Worm (Caenorhabditis elegans) whole organism, early embryonic: ENCODE measurements around the gene F22E5.23.

Source experiments
- ama-1 ChIP-seq: fragments of 150-350 bp; optimal IDR thresholded peaks from 2 replicates; lab custom pipeline; 2014
- flt-1 ChIP-seq: fragments of 200-800 bp; sonication (Bioruptor generic); IDR thresholded peaks from 2 replicates; pipeline ENCODE4 v1.3.6; 2022; ENCODE audit warnings: missing genetic modification characterization, missing compliant biosample characterization
- pes-1 ChIP-seq: fragments of 200-800 bp; sonication (Bioruptor generic); IDR thresholded peaks from 2 replicates; pipeline ENCODE4 v1.3.6; 2022; ENCODE audit warnings: missing genetic modification reagents, missing genetic modification characterization, missing compliant biosample characterization
- tra-4 ChIP-seq: sonication (generic microtip); optimal IDR thresholded peaks from 2 replicates; lab custom pipeline; 2017; ENCODE audit warnings: missing genetic modification characterization, missing compliant biosample characterization

DNA sequence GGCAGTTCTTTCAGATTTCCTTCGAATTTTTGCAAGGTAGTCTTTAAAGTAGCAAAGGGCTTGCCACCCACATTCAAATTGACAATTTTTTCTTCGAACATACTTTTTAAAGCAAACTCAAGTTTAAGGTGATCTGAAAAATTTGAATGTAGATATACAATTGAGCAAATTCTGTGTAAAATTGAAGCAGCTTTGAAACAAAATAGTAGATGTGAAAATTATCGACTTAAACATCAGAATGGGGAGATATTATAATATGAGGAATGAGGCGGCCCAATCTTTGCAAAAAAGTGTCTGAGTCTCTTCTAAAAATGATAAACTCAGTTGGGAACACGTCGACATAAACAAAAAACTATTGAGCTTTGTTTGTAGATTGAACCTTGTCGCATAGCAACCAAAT is 3.4 kb downstream of the F22E5.23 start, which contains the start of gene F22E5.11:
- TF ChIP-seq flt-1 (GFP tag; lab: Robert Waterston, UW): no peak
- no peak for TF ChIP-seq pes-1
- TF ChIP-seq tra-4: no peak
- no peak for TF ChIP-seq ama-1
